Worm (Caenorhabditis elegans) whole organism, young adult: ENCODE results near the gene Y39A1A.3.

Experiments
- B0019.2 ChIP-seq: fragments of 200-800 bp; sonication (Bioruptor generic); conservative IDR thresholded peaks from 2 replicates; pipeline ENCODE4 v1.3.6; 2022; ENCODE audit warnings: missing genetic modification reagents, missing genetic modification characterization, missing compliant biosample characterization
- B0035.1 ChIP-seq: sonication (generic microtip); optimal IDR thresholded peaks from 2 replicates; lab custom pipeline; 2016; ENCODE audit warnings: missing genetic modification characterization, mild to moderate bottlenecking, missing compliant biosample characterization, missing genotype, missing genetic modification reagents
- C17E4.6 ChIP-seq: fragments of 200-800 bp; sonication (Bioruptor generic); IDR thresholded peaks from 2 replicates; pipeline ENCODE4 v1.3.6; 2022; ENCODE audit warnings: missing genetic modification reagents, missing genetic modification characterization, missing compliant biosample characterization
- F22D6.2 ChIP-seq: sonication (generic microtip); optimal IDR thresholded peaks from 2 replicates; lab custom pipeline; 2016; ENCODE audit warnings: mild to moderate bottlenecking, missing genetic modification characterization, missing compliant biosample characterization
- F33H1.4 ChIP-seq: fragments of 200-800 bp; sonication (Bioruptor generic); IDR thresholded peaks from 2 replicates; pipeline ENCODE4 v1.3.6; 2022; ENCODE audit warnings: missing genetic modification reagents, missing genetic modification characterization, missing compliant biosample characterization
- F37B4.10 ChIP-seq: fragments of 200-800 bp; sonication (Bioruptor generic); IDR thresholded peaks from 2 replicates; pipeline ENCODE4 v1.3.6; 2022; ENCODE audit warnings: missing genetic modification characterization, missing compliant biosample characterization
- F39B2.1 ChIP-seq: fragments of 200-800 bp; sonication (Bioruptor generic); IDR thresholded peaks from 2 replicates; pipeline ENCODE4 v1.3.6; 2022; ENCODE audit warnings: missing genetic modification reagents, missing genetic modification characterization, missing compliant biosample characterization
- F52B5.7 ChIP-seq: sonication (generic microtip); optimal IDR thresholded peaks from 2 replicates; lab custom pipeline; 2016; ENCODE audit warnings: mild to moderate bottlenecking, missing genetic modification characterization, missing compliant biosample characterization
- K11D2.4 ChIP-seq: fragments of 200-800 bp; sonication (Bioruptor generic); IDR thresholded peaks from 2 replicates; pipeline ENCODE4 v1.3.6; 2022; ENCODE audit warnings: missing genetic modification reagents, missing genetic modification characterization, missing compliant biosample characterization
- K12H6.12 ChIP-seq: fragments of 200-800 bp; sonication (Bioruptor generic); optimal IDR thresholded peaks from 2 replicates; lab custom pipeline; 2018; ENCODE audit warnings: mild to moderate bottlenecking, missing genetic modification characterization, missing compliant biosample characterization
- T07F8.4 ChIP-seq: sonication (generic microtip); optimal IDR thresholded peaks from 2 replicates; lab custom pipeline; 2016; ENCODE audit warnings: mild to moderate bottlenecking, missing genetic modification characterization, moderate library complexity, missing compliant biosample characterization
- Y56A3A.18 ChIP-seq: fragments of 200-800 bp; sonication (Bioruptor generic); IDR thresholded peaks from 2 replicates; pipeline ENCODE4 v1.3.6; 2022; ENCODE audit warnings: missing genetic modification reagents, missing genetic modification characterization, missing compliant biosample characterization
- akir-1 ChIP-seq: fragments of 200-800 bp; sonication (Bioruptor generic); optimal IDR thresholded peaks from 2 replicates; lab custom pipeline; 2018; ENCODE audit warnings: mild to moderate bottlenecking, missing genetic modification characterization, moderate library complexity, missing compliant biosample characterization
- athp-1 ChIP-seq: sonication (generic microtip); optimal IDR thresholded peaks from 2 replicates; lab custom pipeline; 2017; ENCODE audit warnings: mild to moderate bottlenecking, missing genetic modification characterization, missing compliant biosample characterization
- attf-5 ChIP-seq: fragments of 200-800 bp; sonication (Bioruptor generic); optimal IDR thresholded peaks from 2 replicates; lab custom pipeline; 2018; ENCODE audit warnings: mild to moderate bottlenecking, missing genetic modification characterization, missing compliant biosample characterization
- attf-6 ChIP-seq: fragments of 200-800 bp; sonication (Bioruptor generic); IDR thresholded peaks from 2 replicates; pipeline ENCODE4 v1.3.6; 2022; ENCODE audit warnings: missing genetic modification reagents, missing genetic modification characterization, missing compliant biosample characterization
- ceh-100 ChIP-seq: fragments of 200-800 bp; sonication (Bioruptor generic); IDR thresholded peaks from 2 replicates; pipeline ENCODE4 v1.3.6; 2022; ENCODE audit warnings: missing genetic modification reagents, missing genetic modification characterization, missing compliant biosample characterization
- ceh-79 ChIP-seq: sonication (generic microtip); optimal IDR thresholded peaks from 2 replicates; lab custom pipeline; 2017; ENCODE audit warnings: mild to moderate bottlenecking, missing genetic modification characterization, missing compliant biosample characterization
- die-1 ChIP-seq: sonication (generic microtip); optimal IDR thresholded peaks from 2 replicates; lab custom pipeline; 2016; ENCODE audit warnings: missing genotype, mild to moderate bottlenecking, missing genetic modification characterization, missing compliant biosample characterization
- egl-44 ChIP-seq: fragments of 200-800 bp; sonication (Bioruptor generic); IDR thresholded peaks from 2 replicates; pipeline ENCODE4 v1.3.6; 2022; ENCODE audit warnings: missing genetic modification reagents, missing genetic modification characterization, missing compliant biosample characterization
- egrh-3 ChIP-seq: fragments of 200-800 bp; sonication (Bioruptor generic); IDR thresholded peaks from 2 replicates; pipeline ENCODE4 v1.3.6; 2022; ENCODE audit warnings: missing genetic modification reagents, missing genetic modification characterization, missing compliant biosample characterization
- gei-17 ChIP-seq: fragments of 200-800 bp; sonication (Bioruptor generic); optimal IDR thresholded peaks from 2 replicates; lab custom pipeline; 2018; ENCODE audit warnings: mild to moderate bottlenecking, missing genetic modification characterization, missing compliant biosample characterization
- hlh-12 ChIP-seq: sonication (generic microtip); optimal IDR thresholded peaks from 2 replicates; lab custom pipeline; 2016; ENCODE audit warnings: missing genetic modification characterization, missing compliant biosample characterization
- hlh-26 ChIP-seq: fragments of 200-800 bp; sonication (Bioruptor generic); conservative IDR thresholded peaks from 2 replicates; pipeline ENCODE4 v1.3.6; 2022; ENCODE audit warnings: missing genetic modification reagents, missing genetic modification characterization, missing compliant biosample characterization
- hmg-1.2 ChIP-seq: fragments of 200-800 bp; sonication (Bioruptor generic); IDR thresholded peaks from 2 replicates; pipeline ENCODE4 v1.3.6; 2022; ENCODE audit warnings: missing genetic modification reagents, missing genetic modification characterization, missing compliant biosample characterization
- let-526 ChIP-seq: fragments of 200-800 bp; sonication (Bioruptor generic); IDR thresholded peaks from 2 replicates; pipeline ENCODE4 v1.3.6; 2022; ENCODE audit warnings: missing genetic modification reagents, missing genetic modification characterization, missing compliant biosample characterization
- let-607 ChIP-seq, 2 experiments: fragments of 200-800 bp in 1 of 2; sonication (Bioruptor generic) in 1 of 2; sonication (generic microtip) in 1 of 2; optimal IDR thresholded peaks; 2 replicates each; lab custom pipeline; 2016 to 2018; ENCODE audit warnings: mild to moderate bottlenecking in 2 of 2, missing compliant biosample characterization in 2 of 2, missing genetic modification characterization in 2 of 2, moderate library complexity in 2 of 2, missing genotype in 1 of 2
- lin-35 ChIP-seq, 3 experiments: fragments of 150-350 bp in 2 of 3; sonication (generic microtip) in 1 of 3; optimal IDR thresholded peaks; 2 replicates each; lab custom pipeline; 2014 to 2018; ENCODE audit warnings: missing biosample characterization in 3 of 3, missing genetic modification characterization in 3 of 3, missing genetic modification reagents in 3 of 3
- lsl-1 ChIP-seq: fragments of 200-800 bp; sonication (Bioruptor generic); optimal IDR thresholded peaks from 2 replicates; lab custom pipeline; 2018; ENCODE audit warnings: mild to moderate bottlenecking, missing genetic modification characterization, moderate library complexity, missing compliant biosample characterization
- madf-10 ChIP-seq: sonication (generic microtip); optimal IDR thresholded peaks from 2 replicates; lab custom pipeline; 2016; ENCODE audit warnings: mild to moderate bottlenecking, missing genetic modification characterization, missing compliant biosample characterization
- mel-28 ChIP-seq: sonication (generic microtip); optimal IDR thresholded peaks from 2 replicates; lab custom pipeline; 2016; ENCODE audit warnings: borderline replicate concordance, mild to moderate bottlenecking, missing genetic modification characterization, missing compliant biosample characterization
- mxl-1 ChIP-seq: sonication (generic microtip); optimal IDR thresholded peaks from 2 replicates; lab custom pipeline; 2016; ENCODE audit warnings: missing genetic modification characterization, missing compliant biosample characterization
- nfya-1 ChIP-seq: sonication (generic microtip); optimal IDR thresholded peaks from 2 replicates; lab custom pipeline; 2017; ENCODE audit warnings: antibody characterized with exemption, missing compliant biosample characterization, missing genetic modification characterization, borderline replicate concordance; ENCODE audit not compliant: insufficient read depth
- nfya-2 ChIP-seq: fragments of 200-800 bp; sonication (Bioruptor generic); IDR thresholded peaks from 2 replicates; pipeline ENCODE4 v1.3.6; 2022; ENCODE audit warnings: missing genetic modification reagents, missing genetic modification characterization, missing compliant biosample characterization
- nhr-120 ChIP-seq: fragments of 200-800 bp; sonication (Bioruptor generic); IDR thresholded peaks from 2 replicates; pipeline ENCODE4 v1.3.6; 2022; ENCODE audit warnings: missing genetic modification characterization, missing compliant biosample characterization
- rcor-1 ChIP-seq: fragments of 200-800 bp; sonication (Bioruptor generic); IDR thresholded peaks from 2 replicates; pipeline ENCODE4 v1.3.6; 2022; ENCODE audit warnings: missing genetic modification reagents, missing genetic modification characterization, missing compliant biosample characterization
- rpc-1 ChIP-seq, 2 experiments: fragments of 150-350 bp in 1 of 2; sonication (generic microtip) in 1 of 2; optimal IDR thresholded peaks; 2 replicates each; lab custom pipeline; 2014 to 2018; ENCODE audit warnings: missing biosample characterization in 1 of 2, missing genetic modification characterization in 1 of 2, missing genetic modification reagents in 1 of 2, missing genotype in 1 of 2
- snpc-1.3 ChIP-seq: sonication (generic microtip); optimal IDR thresholded peaks from 2 replicates; lab custom pipeline; 2017; ENCODE audit warnings: missing genetic modification characterization, mild to moderate bottlenecking, missing compliant biosample characterization, antibody characterized with exemption, moderate library complexity, missing genotype, missing genetic modification reagents; ENCODE audit not compliant: insufficient read depth
- somi-1 ChIP-seq: fragments of 200-800 bp; sonication (Bioruptor generic); optimal IDR thresholded peaks from 2 replicates; lab custom pipeline; 2018; ENCODE audit warnings: mild to moderate bottlenecking, missing genetic modification characterization, missing compliant biosample characterization
- sptf-2 ChIP-seq: fragments of 200-800 bp; sonication (Bioruptor generic); optimal IDR thresholded peaks from 2 replicates; lab custom pipeline; 2018; ENCODE audit warnings: mild to moderate bottlenecking, missing genetic modification characterization, missing compliant biosample characterization
- zfh-2 ChIP-seq: fragments of 200-800 bp; sonication (Bioruptor generic); conservative IDR thresholded peaks from 2 replicates; pipeline ENCODE4 v1.3.6; 2022; ENCODE audit warnings: missing genetic modification reagents, missing genetic modification characterization, missing compliant biosample characterization
- ztf-28 ChIP-seq: fragments of 200-800 bp; sonication (Bioruptor generic); IDR thresholded peaks from 2 replicates; pipeline ENCODE4 v1.3.6; 2022; ENCODE audit warnings: missing genetic modification reagents, missing genetic modification characterization, missing compliant biosample characterization

Gene Y39A1A.3

DNA sequence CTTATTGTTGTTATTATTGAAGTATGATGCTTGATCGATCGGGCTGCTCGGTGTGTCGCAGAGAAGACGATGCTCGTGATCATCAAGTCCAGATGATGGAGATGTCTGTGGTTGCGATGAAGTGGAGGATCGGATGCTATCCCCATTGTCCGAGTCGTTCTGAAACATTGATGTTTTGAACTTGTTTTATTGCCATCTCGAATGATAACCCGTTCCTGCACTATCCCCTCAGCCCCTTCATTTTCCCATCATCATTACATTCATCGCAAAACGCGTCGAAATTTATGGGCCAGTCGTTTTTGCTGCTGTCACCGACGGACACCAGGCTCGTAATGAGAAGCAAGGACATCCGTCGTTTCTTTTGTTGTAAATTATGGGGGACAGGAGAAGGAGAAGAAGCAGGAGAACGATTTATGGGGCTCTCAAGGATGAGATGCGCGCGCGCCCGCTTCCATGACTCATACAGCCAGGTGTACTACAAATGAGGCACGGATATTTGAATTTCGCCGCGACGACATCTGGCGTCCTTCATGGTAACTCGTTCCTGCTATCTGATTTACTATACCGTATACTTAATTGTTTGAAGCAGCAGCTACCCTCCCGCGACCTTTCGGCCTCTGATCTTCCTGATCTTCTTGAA, 35.7 kb upstream of the Y39A1A.3 start:
- no peak for TF ChIP-seq die-1 (tag; lab: Kevin White, UChicago)
- TF ChIP-seq egl-44: no peak
- TF ChIP-seq ceh-100 (GFP tag; lab: Robert Waterston, UW): no peak
- TF ChIP-seq hlh-12: no peak
- TF ChIP-seq nfya-2: no peak
- TF ChIP-seq let-607 (tag; optimal IDR thresholded peaks at IDR 0.05; lab: Kevin White, UChicago): no peak
- no peak for TF ChIP-seq rcor-1 (GFP tag; lab: Robert Waterston, UW)
- no peak for TF ChIP-seq hlh-26
- TF ChIP-seq T07F8.4 (tag; lab: Kevin White, UChicago): no peak
- no peak for TF ChIP-seq F52B5.7 (tag; lab: Kevin White, UChicago)

DNA sequence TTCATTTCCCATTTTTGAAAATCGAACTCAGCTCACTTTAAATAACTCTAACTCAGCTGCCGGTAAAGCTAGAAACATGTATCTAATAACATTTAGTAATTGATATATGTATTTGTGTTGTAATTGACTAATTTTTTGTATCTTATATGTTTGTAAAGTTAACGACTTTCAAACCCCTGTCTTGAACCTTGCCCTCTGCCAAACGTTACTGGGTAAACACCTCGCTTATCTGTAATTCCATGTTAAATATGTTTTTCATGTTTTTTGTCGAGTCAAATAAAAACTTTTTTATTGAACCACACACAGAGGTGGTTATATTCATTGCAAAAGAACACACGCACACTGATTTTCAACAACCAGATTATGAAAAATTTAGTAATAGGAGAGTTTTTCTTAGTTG, 33.5 kb upstream of the Y39A1A.3 start:
- TF ChIP-seq hmg-1.2 (GFP tag; lab: Robert Waterston, UW): no peak
- TF ChIP-seq F37B4.10: no peak

DNA sequence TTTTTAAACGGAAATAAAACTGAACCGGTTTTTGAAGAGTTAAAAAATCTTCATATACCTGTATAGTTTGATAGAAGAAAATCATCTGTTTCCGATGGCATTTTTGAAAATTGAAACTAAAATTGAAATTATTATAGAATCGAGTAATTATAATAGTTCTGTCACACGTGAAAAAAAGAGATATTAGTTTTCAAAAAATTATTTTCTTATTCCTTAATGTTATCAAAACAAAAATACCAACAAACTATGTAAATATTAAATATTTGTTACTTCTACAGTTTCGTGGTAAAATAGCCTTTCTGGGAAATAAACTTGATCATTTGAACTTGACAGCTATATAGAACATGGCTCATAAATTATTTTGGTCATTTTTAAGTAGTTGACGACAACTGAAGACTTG, 32.8 kb upstream of the Y39A1A.3 start, which contains the start of gene swt-4:
Gene swt-4 (minus strand): TSS at position 101 of the 400 bp plus-strand sequence.
- no peak for TF ChIP-seq B0035.1
- no peak for TF ChIP-seq hlh-12

DNA sequence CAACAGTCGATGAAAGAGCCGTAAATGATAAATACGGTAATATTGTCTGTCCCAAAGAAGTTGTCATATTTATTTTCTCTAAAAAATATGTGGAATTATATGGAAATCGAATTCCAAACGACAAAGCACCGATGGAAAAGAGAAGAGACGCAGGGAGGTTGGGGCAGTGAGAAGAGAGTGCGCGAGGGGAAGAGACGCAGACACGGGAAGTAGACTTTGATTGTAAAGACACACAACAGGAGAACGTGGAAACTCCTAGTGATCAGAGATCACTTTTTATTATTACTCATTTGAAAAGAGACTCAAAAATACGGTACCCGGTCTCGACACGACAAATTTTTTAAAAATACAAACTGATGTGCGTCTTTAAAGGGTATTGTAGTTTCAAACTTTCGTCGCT, 32.1 kb upstream of the Y39A1A.3 start:
- TF ChIP-seq mel-28 (tag; lab: Kevin White, UChicago) (no peak), lsl-1 (GFP tag; lab: Kevin White, UChicago) (no peak), nfya-1 (tag; lab: Kevin White, UChicago) (no peak), Y56A3A.18 (GFP tag; lab: Robert Waterston, UW) (no peak), C17E4.6 (no peak), K12H6.12 (tag; lab: Kevin White, UChicago) (no peak), egl-44 (no peak), egrh-3 (GFP tag; lab: Robert Waterston, UW) (no peak), mxl-1 (tag; lab: Kevin White, UChicago) (no peak), F22D6.2 (tag; lab: Kevin White, UChicago) (no peak), rpc-1 (optimal IDR thresholded peaks at IDR 0.05; lab: Kevin White, UChicago) (no peak), rpc-1 (tag; optimal IDR thresholded peaks at IDR 0.05; lab: Kevin White, UChicago) (no peak), nfya-2 (no peak), snpc-1.3 (tag; lab: Kevin White, UChicago) (no peak), somi-1 (no peak), ceh-79 (no peak), zfh-2 (GFP tag; lab: Robert Waterston, UW) (no peak), athp-1 (tag; lab: Kevin White, UChicago) (no peak), gei-17 (GFP tag; lab: Kevin White, UChicago) (no peak), F39B2.1 (GFP tag; lab: Robert Waterston, UW) (no peak), attf-6 (GFP tag; lab: Robert Waterston, UW) (no peak), ceh-100 (GFP tag; lab: Robert Waterston, UW) (no peak), sptf-2 (GFP tag; lab: Kevin White, UChicago) (no peak), lin-35 (GFP tag; optimal IDR thresholded peaks at IDR 0.05; lab: Kevin White, UChicago) (no peak), madf-10 (no peak), let-607 (tag; optimal IDR thresholded peaks at IDR 0.05; lab: Kevin White, UChicago) (peak in 1 of 2 experiments; percentile 1), let-526 (no peak), nhr-120 (GFP tag; lab: Robert Waterston, UW) (no peak), akir-1 (GFP tag; lab: Kevin White, UChicago) (no peak), K11D2.4 (no peak), attf-5 (GFP tag; lab: Kevin White, UChicago) (peak; percentile 24), B0019.2 (GFP tag; lab: Robert Waterston, UW) (no peak), F33H1.4 (GFP tag; lab: Robert Waterston, UW) (peak; percentile 14; the same call in 1 of the 2 replicates), ztf-28 (GFP tag; lab: Robert Waterston, UW) (no peak)
